Worm (Caenorhabditis elegans): ENCODE results near the gene Y39A3A.2.

DNA sequence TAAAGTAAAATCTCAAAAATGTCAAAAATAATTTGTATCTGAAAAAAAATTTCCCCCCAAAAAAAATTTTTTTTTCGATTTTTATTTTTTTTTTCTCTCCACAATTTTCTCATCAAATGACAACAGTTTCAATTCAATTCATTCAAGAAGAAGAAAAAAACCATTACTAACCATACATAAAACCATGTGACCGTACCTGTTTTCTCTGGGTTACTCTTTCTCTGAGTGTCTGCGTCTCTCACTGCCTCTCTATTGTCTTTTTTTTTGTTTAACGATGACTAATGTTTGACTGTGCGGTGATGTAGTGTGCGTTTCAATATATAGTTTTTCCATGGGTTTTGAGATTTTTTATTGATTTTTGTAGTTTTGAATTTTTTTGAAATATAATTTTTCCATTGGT lies 33.2 kb upstream of the Y39A3A.2 start:
- TF ChIP-seq ztf-29 (GFP tag; IDR thresholded peaks at IDR 0.05): no peak
- no peak for TF ChIP-seq tab-1 (GFP tag; IDR thresholded peaks at IDR 0.05)
- TF ChIP-seq ztf-23 (GFP tag; IDR thresholded peaks at IDR 0.05): no peak
- no peak for TF ChIP-seq med-1 (GFP tag; optimal IDR thresholded peaks at IDR 0.05; ENCODE audit: insufficient read depth)
- TF ChIP-seq klf-2 (GFP tag; conservative IDR thresholded peaks at IDR 0.05): no peak
- TF ChIP-seq cog-1 (tag; optimal IDR thresholded peaks at IDR 0.05): no peak
- TF ChIP-seq ref-1 (GFP tag; conservative IDR thresholded peaks at IDR 0.05): no peak
- no peak for TF ChIP-seq T22C8.4 (GFP tag; IDR thresholded peaks at IDR 0.05)
- TF ChIP-seq flt-1 (GFP tag; IDR thresholded peaks at IDR 0.05): no peak

All from whole organism, midembryonic.